Worm (Caenorhabditis elegans) whole organism, young adult: ENCODE data around the gene srh-241.

ENCODE experiments used
- B0261.1 ChIP-seq: sonication (generic microtip); optimal IDR thresholded peaks from 2 replicates; lab custom pipeline; 2016; ENCODE audit warnings: mild to moderate bottlenecking, missing genetic modification characterization, moderate library complexity, missing compliant biosample characterization
- F49E8.2 ChIP-seq: sonication (generic microtip); optimal IDR thresholded peaks from 3 replicates; lab custom pipeline; 2017; ENCODE audit warnings: missing genetic modification characterization, mild to moderate bottlenecking, missing compliant biosample characterization, antibody characterized with exemption, moderate library complexity; ENCODE audit not compliant: insufficient read depth
- F57A8.1 ChIP-seq: fragments of 200-800 bp; sonication (Bioruptor generic); optimal IDR thresholded peaks from 2 replicates; lab custom pipeline; 2018; ENCODE audit warnings: mild to moderate bottlenecking, missing genetic modification characterization, moderate library complexity, missing compliant biosample characterization
- F57C9.4 ChIP-seq: sonication (generic microtip); optimal IDR thresholded peaks from 2 replicates; lab custom pipeline; 2017; ENCODE audit warnings: mild to moderate bottlenecking, missing genetic modification characterization, missing compliant biosample characterization
- K11D2.4 ChIP-seq: fragments of 200-800 bp; sonication (Bioruptor generic); IDR thresholded peaks from 2 replicates; pipeline ENCODE4 v1.3.6; 2022; ENCODE audit warnings: missing genetic modification reagents, missing genetic modification characterization, missing compliant biosample characterization
- T07F8.4 ChIP-seq: sonication (generic microtip); optimal IDR thresholded peaks from 2 replicates; lab custom pipeline; 2016; ENCODE audit warnings: mild to moderate bottlenecking, missing genetic modification characterization, moderate library complexity, missing compliant biosample characterization
- Y53G8AR.9 ChIP-seq: fragments of 200-800 bp; sonication (Bioruptor generic); conservative IDR thresholded peaks from 2 replicates; pipeline ENCODE4 v1.3.6; 2022; ENCODE audit warnings: missing genetic modification reagents, missing genetic modification characterization, missing compliant biosample characterization
- Y56A3A.18 ChIP-seq: fragments of 200-800 bp; sonication (Bioruptor generic); IDR thresholded peaks from 2 replicates; pipeline ENCODE4 v1.3.6; 2022; ENCODE audit warnings: missing genetic modification reagents, missing genetic modification characterization, missing compliant biosample characterization
- Y67H2A.10 ChIP-seq: fragments of 200-800 bp; sonication (Bioruptor generic); conservative IDR thresholded peaks from 2 replicates; pipeline ENCODE4 v1.3.6; 2022; ENCODE audit warnings: missing genetic modification reagents, missing genetic modification characterization, missing compliant biosample characterization
- ZK185.1 ChIP-seq: sonication (generic microtip); optimal IDR thresholded peaks from 2 replicates; lab custom pipeline; 2016; ENCODE audit warnings: mild to moderate bottlenecking, missing genetic modification characterization, missing compliant biosample characterization; ENCODE audit not compliant: poor library complexity, severe bottlenecking
- ceh-58 ChIP-seq: fragments of 200-800 bp; sonication (Bioruptor generic); IDR thresholded peaks from 2 replicates; pipeline ENCODE4 v1.3.6; 2022; ENCODE audit warnings: missing genetic modification characterization, missing compliant biosample characterization
- chd-7 ChIP-seq: sonication (generic microtip); optimal IDR thresholded peaks from 2 replicates; lab custom pipeline; 2016; ENCODE audit warnings: mild to moderate bottlenecking, missing genetic modification characterization, moderate library complexity, missing compliant biosample characterization
- dox-1 ChIP-seq: fragments of 200-800 bp; sonication (Bioruptor generic); IDR thresholded peaks from 2 replicates; pipeline ENCODE4 v1.3.6; 2022; ENCODE audit warnings: missing genetic modification reagents, missing genetic modification characterization, missing compliant biosample characterization
- egl-44 ChIP-seq: fragments of 200-800 bp; sonication (Bioruptor generic); IDR thresholded peaks from 2 replicates; pipeline ENCODE4 v1.3.6; 2022; ENCODE audit warnings: missing genetic modification reagents, missing genetic modification characterization, missing compliant biosample characterization
- ets-4 ChIP-seq: fragments of 200-800 bp; sonication (Bioruptor generic); optimal IDR thresholded peaks from 2 replicates; lab custom pipeline; 2018; ENCODE audit warnings: mild to moderate bottlenecking, missing genetic modification characterization, missing compliant biosample characterization
- fkh-3 ChIP-seq: sonication (generic microtip); optimal IDR thresholded peaks from 2 replicates; lab custom pipeline; 2016; ENCODE audit warnings: mild to moderate bottlenecking, missing genetic modification characterization, missing compliant biosample characterization
- gei-17 ChIP-seq: fragments of 200-800 bp; sonication (Bioruptor generic); optimal IDR thresholded peaks from 2 replicates; lab custom pipeline; 2018; ENCODE audit warnings: mild to moderate bottlenecking, missing genetic modification characterization, missing compliant biosample characterization
- hlh-12 ChIP-seq: sonication (generic microtip); optimal IDR thresholded peaks from 2 replicates; lab custom pipeline; 2016; ENCODE audit warnings: missing genetic modification characterization, missing compliant biosample characterization
- hlh-26 ChIP-seq: fragments of 200-800 bp; sonication (Bioruptor generic); conservative IDR thresholded peaks from 2 replicates; pipeline ENCODE4 v1.3.6; 2022; ENCODE audit warnings: missing genetic modification reagents, missing genetic modification characterization, missing compliant biosample characterization
- hmg-1.2 ChIP-seq: fragments of 200-800 bp; sonication (Bioruptor generic); IDR thresholded peaks from 2 replicates; pipeline ENCODE4 v1.3.6; 2022; ENCODE audit warnings: missing genetic modification reagents, missing genetic modification characterization, missing compliant biosample characterization
- hrde-1 ChIP-seq: sonication (generic microtip); optimal IDR thresholded peaks from 2 replicates; lab custom pipeline; 2016; ENCODE audit warnings: missing genetic modification characterization, mild to moderate bottlenecking, missing compliant biosample characterization, moderate library complexity, missing genotype, missing genetic modification reagents, borderline replicate concordance
- lag-1 ChIP-seq: fragments of 200-800 bp; sonication (Bioruptor generic); IDR thresholded peaks from 2 replicates; pipeline ENCODE4 v1.3.6; 2022; ENCODE audit warnings: missing genetic modification reagents, missing genetic modification characterization, missing compliant biosample characterization
- lin-26 ChIP-seq: fragments of 200-800 bp; sonication (Bioruptor generic); IDR thresholded peaks from 2 replicates; pipeline ENCODE4 v1.3.6; 2022; ENCODE audit warnings: missing genetic modification reagents, missing genetic modification characterization, missing compliant biosample characterization
- lin-40 ChIP-seq: sonication (generic microtip); optimal IDR thresholded peaks from 2 replicates; lab custom pipeline; 2016; ENCODE audit warnings: missing genetic modification characterization, mild to moderate bottlenecking, missing compliant biosample characterization, missing genotype, missing genetic modification reagents
- lin-54 ChIP-seq: fragments of 200-800 bp; sonication (Bioruptor generic); optimal IDR thresholded peaks from 2 replicates; lab custom pipeline; 2018; ENCODE audit warnings: mild to moderate bottlenecking, missing genetic modification characterization, missing compliant biosample characterization
- lir-1 ChIP-seq: fragments of 200-800 bp; sonication (Bioruptor generic); conservative IDR thresholded peaks from 2 replicates; pipeline ENCODE4 v1.3.6; 2022; ENCODE audit warnings: missing genetic modification reagents, missing genetic modification characterization, missing compliant biosample characterization
- lsl-1 ChIP-seq: fragments of 200-800 bp; sonication (Bioruptor generic); optimal IDR thresholded peaks from 2 replicates; lab custom pipeline; 2018; ENCODE audit warnings: mild to moderate bottlenecking, missing genetic modification characterization, moderate library complexity, missing compliant biosample characterization
- madf-6 ChIP-seq: fragments of 200-800 bp; sonication (Bioruptor generic); IDR thresholded peaks from 2 replicates; pipeline ENCODE4 v1.3.6; 2022; ENCODE audit warnings: missing genetic modification reagents, missing genetic modification characterization, missing compliant biosample characterization
- mel-28 ChIP-seq: sonication (generic microtip); optimal IDR thresholded peaks from 2 replicates; lab custom pipeline; 2016; ENCODE audit warnings: borderline replicate concordance, mild to moderate bottlenecking, missing genetic modification characterization, missing compliant biosample characterization
- nfyb-1 ChIP-seq: fragments of 200-800 bp; sonication (Bioruptor generic); IDR thresholded peaks from 2 replicates; pipeline ENCODE4 v1.3.6; 2022; ENCODE audit warnings: missing genetic modification reagents, missing genetic modification characterization, missing compliant biosample characterization
- pha-4 ChIP-seq: fragments of 150-350 bp; sonication (generic microtip); optimal IDR thresholded peaks from 2 replicates; lab custom pipeline; 2014; ENCODE audit warnings: missing biosample characterization, missing genetic modification reagents, missing genetic modification characterization
- rcor-1 ChIP-seq: fragments of 200-800 bp; sonication (Bioruptor generic); IDR thresholded peaks from 2 replicates; pipeline ENCODE4 v1.3.6; 2022; ENCODE audit warnings: missing genetic modification reagents, missing genetic modification characterization, missing compliant biosample characterization
- snpc-4 ChIP-seq, 5 experiments: fragments of 150-350 bp in 1 of 5; sonication (generic microtip) in 4 of 5; optimal IDR thresholded peaks; 2 replicates each; lab custom pipeline; 2014 to 2018; ENCODE audit warnings: missing genetic modification characterization in 5 of 5, missing biosample characterization in 3 of 5, antibody characterized with exemption in 2 of 5, mild to moderate bottlenecking in 2 of 5, missing compliant biosample characterization in 2 of 5, missing genotype in 2 of 5, moderate library complexity in 2 of 5, missing genetic modification reagents in 1 of 5
- somi-1 ChIP-seq: fragments of 200-800 bp; sonication (Bioruptor generic); optimal IDR thresholded peaks from 2 replicates; lab custom pipeline; 2018; ENCODE audit warnings: mild to moderate bottlenecking, missing genetic modification characterization, missing compliant biosample characterization
- tbp1 ChIP-seq: fragments of 200-800 bp; sonication (Bioruptor generic); optimal IDR thresholded peaks from 2 replicates; lab custom pipeline; 2018; ENCODE audit warnings: mild to moderate bottlenecking, missing genetic modification characterization, missing compliant biosample characterization
- tlf-1 ChIP-seq: fragments of 200-800 bp; sonication (Bioruptor generic); optimal IDR thresholded peaks from 2 replicates; lab custom pipeline; 2018; ENCODE audit warnings: mild to moderate bottlenecking, missing genetic modification characterization, missing compliant biosample characterization
- unc-62 ChIP-seq: fragments of 150-350 bp; optimal IDR thresholded peaks from 2 replicates; lab custom pipeline; 2014; ENCODE audit warnings: missing biosample characterization, missing genetic modification reagents, missing genetic modification characterization
- zfh-2 ChIP-seq: fragments of 200-800 bp; sonication (Bioruptor generic); conservative IDR thresholded peaks from 2 replicates; pipeline ENCODE4 v1.3.6; 2022; ENCODE audit warnings: missing genetic modification reagents, missing genetic modification characterization, missing compliant biosample characterization
- zim-3 ChIP-seq: sonication (generic microtip); optimal IDR thresholded peaks from 2 replicates; lab custom pipeline; 2017; ENCODE audit warnings: mild to moderate bottlenecking, missing genetic modification characterization, moderate library complexity, missing compliant biosample characterization
- ztf-22 ChIP-seq: fragments of 200-800 bp; sonication (Bioruptor generic); optimal IDR thresholded peaks from 2 replicates; lab custom pipeline; 2018; ENCODE audit warnings: mild to moderate bottlenecking, missing genetic modification characterization, moderate library complexity, missing compliant biosample characterization
- ztf-25 ChIP-seq: fragments of 200-800 bp; sonication (Bioruptor generic); IDR thresholded peaks from 2 replicates; pipeline ENCODE4 v1.3.6; 2022; ENCODE audit warnings: missing genetic modification reagents, missing genetic modification characterization, missing compliant biosample characterization
- ztf-26 ChIP-seq: sonication (generic microtip); optimal IDR thresholded peaks from 2 replicates; lab custom pipeline; 2017; ENCODE audit warnings: missing genetic modification characterization, missing compliant biosample characterization
- ztf-3 ChIP-seq: fragments of 200-800 bp; sonication (Bioruptor generic); optimal IDR thresholded peaks from 2 replicates; lab custom pipeline; 2018; ENCODE audit warnings: mild to moderate bottlenecking, missing genetic modification characterization, missing compliant biosample characterization

srh-241 gene

ce11 chrV:2830817-2831216 is 38.6 kb downstream of the srh-241 start, which contains the start of gene srw-2:
srw-2 (plus strand) TSS chrV:2830878.
- no peak for TF ChIP-seq ztf-25 (GFP tag; lab: Robert Waterston, UW)
- no peak for TF ChIP-seq hlh-12 (tag; lab: Kevin White, UChicago)
- TF ChIP-seq Y67H2A.10 (GFP tag; lab: Robert Waterston, UW) = no peak
- no peak for TF ChIP-seq hlh-26 (GFP tag; lab: Robert Waterston, UW)
- TF ChIP-seq pha-4 (tag; lab: Kevin White, UChicago) = no peak
- TF ChIP-seq egl-44 = no peak
- TF ChIP-seq mel-28 (tag; lab: Kevin White, UChicago) = no peak
- TF ChIP-seq lsl-1 (GFP tag; lab: Kevin White, UChicago) = no peak
- no peak for TF ChIP-seq Y56A3A.18
- TF ChIP-seq dox-1 (GFP tag; lab: Robert Waterston, UW) = no peak
- no peak for TF ChIP-seq F57A8.1 (GFP tag; lab: Kevin White, UChicago)
- TF ChIP-seq snpc-4 (GFP tag; optimal IDR thresholded peaks at IDR 0.05; lab: Kevin White, UChicago) = no peak
- no peak for TF ChIP-seq snpc-4 (tag; optimal IDR thresholded peaks at IDR 0.05; lab: Kevin White, UChicago)
- TF ChIP-seq ztf-22 (GFP tag; lab: Kevin White, UChicago) = no peak
- TF ChIP-seq F57C9.4 (tag; lab: Kevin White, UChicago) = no peak
- TF ChIP-seq F49E8.2 (tag; lab: Kevin White, UChicago) = no peak
- TF ChIP-seq lin-26 (GFP tag; lab: Robert Waterston, UW) = no peak
- no peak for TF ChIP-seq unc-62 (GFP tag; lab: Kevin White, UChicago)
- TF ChIP-seq, all 124 proteins: peak for 0

- peak; percentile 98 for TF ChIP-seq hmg-1.2 (GFP tag; lab: Robert Waterston, UW)
- TF ChIP-seq ztf-25 (GFP tag; lab: Robert Waterston, UW) = no peak
- TF ChIP-seq tlf-1 (GFP tag; lab: Kevin White, UChicago) = no peak
- no peak for TF ChIP-seq B0261.1
- no peak for TF ChIP-seq ztf-3
Observed at ce11 chrV:2826815-2827214, 42.6 kb downstream of the srh-241 start, which contains the start of gene T03D3.5. T03D3.5 (minus strand) TSS chrV:2826835.

- TF ChIP-seq ets-4 (GFP tag; lab: Kevin White, UChicago) (no peak), K11D2.4 (no peak)
Observed at ce11 chrV:2825978-2826377, 43.4 kb downstream of the srh-241 start.

DNA sequence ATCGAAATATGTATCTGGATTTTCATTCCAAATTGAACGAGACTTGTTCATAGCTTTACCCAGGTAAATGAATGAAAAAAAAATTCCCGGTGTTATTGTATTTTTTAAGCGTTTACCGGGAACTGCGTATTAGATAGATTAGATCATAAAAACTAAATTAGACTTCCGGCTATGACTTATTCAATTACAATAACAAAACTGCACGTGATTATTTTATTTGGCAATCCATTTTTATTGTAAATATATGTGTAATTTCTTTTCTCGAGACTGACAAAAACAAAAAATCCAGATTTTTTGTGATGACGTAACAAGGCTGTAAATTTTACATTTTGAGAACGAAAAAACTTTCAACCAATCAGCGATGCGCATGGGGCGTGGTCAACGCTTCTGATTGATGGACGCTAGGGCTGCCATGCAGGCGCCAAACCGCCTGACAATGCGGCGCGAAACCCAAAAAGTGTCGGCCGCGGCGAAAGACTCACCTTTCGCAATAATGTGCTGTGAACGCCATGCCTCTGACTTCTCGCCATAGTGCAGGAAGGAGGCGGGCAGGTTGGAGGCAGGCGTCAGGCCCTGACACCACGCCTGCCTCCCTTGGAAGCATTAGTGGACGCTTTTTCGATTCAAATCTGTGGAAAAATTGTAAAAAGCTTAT is 47.7 kb downstream of the srh-241 start, which contains the start of gene srh-36:
Gene srh-36 (minus strand): TSS at position 51 of the 655 bp plus-strand sequence.
- TF ChIP-seq lin-40 (no peak), lin-54 (GFP tag; lab: Kevin White, UChicago) (no peak), chd-7 (tag; lab: Kevin White, UChicago) (no peak), Y53G8AR.9 (GFP tag; lab: Robert Waterston, UW) (no peak), rcor-1 (GFP tag; lab: Robert Waterston, UW) (no peak), somi-1 (GFP tag; lab: Kevin White, UChicago) (no peak), hrde-1 (tag; lab: Kevin White, UChicago) (no peak), ztf-26 (no peak), fkh-3 (tag; lab: Kevin White, UChicago) (no peak), hlh-12 (tag; lab: Kevin White, UChicago) (no peak), zim-3 (no peak), madf-6 (GFP tag; lab: Robert Waterston, UW) (no peak), lag-1 (GFP tag; lab: Robert Waterston, UW) (no peak), T07F8.4 (no peak), nfyb-1 (peak; percentile 53; the same call in 1 of the 2 replicates), zfh-2 (GFP tag; lab: Robert Waterston, UW) (peak; percentile 81), tbp1 (GFP tag; lab: Kevin White, UChicago) (no peak), ZK185.1 (tag; lab: Kevin White, UChicago) (no peak), lir-1 (GFP tag; lab: Robert Waterston, UW) (no peak), gei-17 (GFP tag; lab: Kevin White, UChicago) (no peak), ceh-58 (GFP tag; lab: Robert Waterston, UW) (no peak)
